Fruit fly (Drosophila melanogaster): ENCODE measurements around the gene Phf5a.

Phf5a gene

dm6 chr2L:6473076-6474037, 17.3 kb downstream of the Phf5a start, which contains the start of gene mmy:
Gene mmy (minus strand): TSS chr2L:6473904.
- no peak for TF ChIP-seq croc (GFP tag; conservative IDR thresholded peaks at IDR 0.05)
- TF ChIP-seq nmo (GFP tag; optimal IDR thresholded peaks at IDR 0.05), result peak; percentile 78
- peak; percentile 88 for TF ChIP-seq sens (GFP tag)
- peak; percentile 29 for TF ChIP-seq YL-1 (GFP tag; optimal IDR thresholded peaks at IDR 0.05)
- TF ChIP-seq CG4424 (GFP tag; optimal IDR thresholded peaks at IDR 0.05), result peak; percentile 23
- no peak for TF ChIP-seq CG1647 (GFP tag; optimal IDR thresholded peaks at IDR 0.05)
- TF ChIP-seq CG9609 (GFP tag; optimal IDR thresholded peaks at IDR 0.05), result peak; percentile 10
- TF ChIP-seq CG12769 (tag; optimal IDR thresholded peaks at IDR 0.05), result peak; percentile 60
- TF ChIP-seq CG2199 (GFP tag; IDR thresholded peaks at IDR 0.05), result no peak
- no peak for TF ChIP-seq CG14667 (GFP tag; IDR thresholded peaks at IDR 0.05)
- no peak for TF ChIP-seq Hmx (GFP tag; optimal IDR thresholded peaks at IDR 0.05)
- no peak for TF ChIP-seq pnt (GFP tag; optimal IDR thresholded peaks at IDR 0.05)
- TF ChIP-seq CG6765 (GFP tag; optimal IDR thresholded peaks at IDR 0.05), result peak; percentile 47
- peak; percentile 91 for TF ChIP-seq GATAe (GFP tag; conservative IDR thresholded peaks at IDR 0.05)
- peak; percentile 57; the same call in 2 of the 3 replicates for TF ChIP-seq tgo (GFP tag; IDR thresholded peaks at IDR 0.05)
- peak; percentile 34 for TF ChIP-seq nerfin-1 (tag; optimal IDR thresholded peaks at IDR 0.05)
- no peak for TF ChIP-seq CG12942 (GFP tag; optimal IDR thresholded peaks at IDR 0.05)
- no peak for TF ChIP-seq hth (optimal IDR thresholded peaks at IDR 0.05)
- peak; percentile 43 for TF ChIP-seq az2 (GFP tag; optimal IDR thresholded peaks at IDR 0.05)
- no peak for TF ChIP-seq sob (GFP tag; IDR thresholded peaks at IDR 0.05)
- peak; percentile 15 for TF ChIP-seq lilli (GFP tag; optimal IDR thresholded peaks at IDR 0.05)
- no peak for TF ChIP-seq C15 (GFP tag; IDR thresholded peaks at IDR 0.05)
- no peak for TF ChIP-seq prd (optimal IDR thresholded peaks at IDR 0.05)
- peak; percentile 26; the same call in 1 of the 3 replicates for TF ChIP-seq prd (GFP tag; IDR thresholded peaks at IDR 0.05)
- TF ChIP-seq Ravus (GFP tag; IDR thresholded peaks at IDR 0.05), result peak; percentile 26; the same call in 1 of the 2 replicates
- peak; percentile 73 for TF ChIP-seq kni (GFP tag; optimal IDR thresholded peaks at IDR 0.05)
- peak; percentile 23 for TF ChIP-seq BtbVII (GFP tag; optimal IDR thresholded peaks at IDR 0.05)
- peak; percentile 74 for TF ChIP-seq CG2712 (tag; optimal IDR thresholded peaks at IDR 0.05)
- TF ChIP-seq inv (GFP tag; IDR thresholded peaks at IDR 0.05; ENCODE audit: partially characterized antibody), result no peak
- TF ChIP-seq wor (GFP tag; IDR thresholded peaks at IDR 0.05), result 0 out of 2 replicates have a peak, but pooled peaks have one; percentile 21
- peak; percentile 84 for TF ChIP-seq aop (GFP tag; IDR thresholded peaks at IDR 0.05)
- peak; percentile 14 for TF ChIP-seq CG16863 (GFP tag; optimal IDR thresholded peaks at IDR 0.05)
- TF ChIP-seq h (optimal IDR thresholded peaks at IDR 0.05), result no peak
- no peak for TF ChIP-seq tup (GFP tag; optimal IDR thresholded peaks at IDR 0.05)
- peak; percentile 12 for TF ChIP-seq CrebB (tag; optimal IDR thresholded peaks at IDR 0.05)
- peak; percentile 52; the same call in 1 of the 4 replicates for TF ChIP-seq Dll (GFP tag; IDR thresholded peaks at IDR 0.05; ENCODE audit: partially characterized antibody)
- 0 out of 2 replicates have a peak, but pooled peaks have one; percentile 27 for TF ChIP-seq nerfin-2 (GFP tag; IDR thresholded peaks at IDR 0.05; ENCODE audit: partially characterized antibody)
- no peak; the same call in 1 of the 2 replicates for TF ChIP-seq E2f1 (GFP tag; IDR thresholded peaks at IDR 0.05)
- no peak for TF ChIP-seq CG10462 (GFP tag; optimal IDR thresholded peaks at IDR 0.05)
- TF ChIP-seq NfI (GFP tag; optimal IDR thresholded peaks at IDR 0.05), result peak; percentile 27
- TF ChIP-seq gsb (GFP tag; IDR thresholded peaks at IDR 0.05), result no peak
- TF ChIP-seq CG9817 (tag; optimal IDR thresholded peaks at IDR 0.05), result peak; percentile 6
- TF ChIP-seq slbo (GFP tag; IDR thresholded peaks at IDR 0.05), result peak; percentile 21; the same call in 1 of the 2 replicates
- peak; percentile 83 for TF ChIP-seq CG15479 (GFP tag; optimal IDR thresholded peaks at IDR 0.05)
- no peak for TF ChIP-seq ro (GFP tag; IDR thresholded peaks at IDR 0.05)
- TF ChIP-seq CG10543 (GFP tag; optimal IDR thresholded peaks at IDR 0.05), result peak; percentile 94
- TF ChIP-seq Fer3 (tag; optimal IDR thresholded peaks at IDR 0.05), result peak; percentile 66
- peak; percentile 62 for TF ChIP-seq Ptx1 (GFP tag; IDR thresholded peaks at IDR 0.05)
- TF ChIP-seq pho (GFP tag; optimal IDR thresholded peaks at IDR 0.05), result peak; percentile 31
- TF ChIP-seq Sin3A (optimal IDR thresholded peaks at IDR 0.05), result peak; percentile 40
- TF ChIP-seq CTCF (GFP tag; optimal IDR thresholded peaks at IDR 0.05), result peak; percentile 64
